Worm (Caenorhabditis elegans) whole organism, L4 larva: Measurements from ENCODE around the gene rcd-1.

Experiments used
- cey-2 ChIP-seq: sonication (generic microtip); optimal IDR thresholded peaks from 3 replicates; lab custom pipeline; 2017; ENCODE audit warnings: missing genetic modification characterization, mild to moderate bottlenecking, missing compliant biosample characterization, antibody characterized with exemption, borderline replicate concordance; ENCODE audit not compliant: insufficient read depth
- dmd-6 ChIP-seq: fragments of 200-800 bp; sonication (Bioruptor generic); IDR thresholded peaks from 2 replicates; pipeline ENCODE4 v1.3.6; 2022; ENCODE audit warnings: missing genetic modification reagents, missing genetic modification characterization, missing compliant biosample characterization

DNA sequence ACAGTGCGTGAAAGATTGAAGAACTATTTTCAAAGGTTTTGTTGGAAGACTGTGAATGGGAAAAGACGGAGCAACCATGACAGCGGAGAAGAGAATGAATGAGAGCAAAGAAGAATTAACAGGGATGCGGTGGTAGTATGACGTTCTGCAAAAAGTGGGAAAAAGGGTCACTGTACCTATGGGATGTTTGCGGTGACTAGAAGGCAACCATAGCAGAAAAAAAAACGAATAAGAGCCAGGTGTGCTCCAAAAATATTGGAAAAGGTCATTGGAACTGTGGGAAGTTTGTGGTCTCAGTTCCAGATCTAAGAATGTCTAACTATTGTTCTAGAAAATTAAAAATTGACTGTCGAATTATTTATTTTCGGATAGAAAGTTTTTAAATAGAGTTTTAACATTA, 5.0 kb upstream of the rcd-1 start, which contains the start of gene fbxb-90:
- no peak for TF ChIP-seq cey-2 (tag; lab: Kevin White, UChicago)
- no peak for TF ChIP-seq dmd-6 (GFP tag; lab: Robert Waterston, UW)
